Worm (Caenorhabditis elegans): ENCODE results near the gene asp-6.
A peak's percentile ranks its signal among the peaks of the same experiment; 100 is the strongest.

asp-6 gene

ce11 chrV:8251075-8251474, 17.7 kb downstream of the asp-6 start:
- TF ChIP-seq nhr-12 (tag; optimal IDR thresholded peaks at IDR 0.05) (no peak), nhr-129 (tag; optimal IDR thresholded peaks at IDR 0.05) (peak; percentile 18), lin-13 (GFP tag; optimal IDR thresholded peaks at IDR 0.05) (no peak), C34F6.9 (tag; optimal IDR thresholded peaks at IDR 0.05) (peak; percentile 16), sma-3 (GFP tag; optimal IDR thresholded peaks at IDR 0.05) (no peak), mdl-1 (tag; optimal IDR thresholded peaks at IDR 0.05) (no peak), elt-1 (tag; optimal IDR thresholded peaks at IDR 0.05) (no peak), egl-27 (tag; optimal IDR thresholded peaks at IDR 0.05) (no peak), nhr-21 (tag; optimal IDR thresholded peaks at IDR 0.05) (no peak), Y55F3AM.14 (GFP tag; optimal IDR thresholded peaks at IDR 0.05) (no peak), fos-1 (tag; optimal IDR thresholded peaks at IDR 0.05) (no peak), F13H6.1 (tag; optimal IDR thresholded peaks at IDR 0.05) (no peak), nhr-237 (tag; optimal IDR thresholded peaks at IDR 0.05) (no peak)

- TF ChIP-seq nhr-10 (tag; optimal IDR thresholded peaks at IDR 0.05): no peak
- no peak for TF ChIP-seq blmp-1 (tag; optimal IDR thresholded peaks at IDR 0.05; ENCODE audit: insufficient read depth)
- no peak for TF ChIP-seq R02D3.7 (tag; optimal IDR thresholded peaks at IDR 0.05)
- TF ChIP-seq mbf-1 (tag; optimal IDR thresholded peaks at IDR 0.05): no peak
- no peak for TF ChIP-seq alr-1 (tag; optimal IDR thresholded peaks at IDR 0.05)
- no peak for TF ChIP-seq dmd-4 (tag; optimal IDR thresholded peaks at IDR 0.05)
- TF ChIP-seq nhr-237 (tag; optimal IDR thresholded peaks at IDR 0.05): no peak
- TF ChIP-seq lin-13 (GFP tag; optimal IDR thresholded peaks at IDR 0.05): no peak
- TF ChIP-seq crh-2 (tag; optimal IDR thresholded peaks at IDR 0.05): no peak
- TF ChIP-seq mab-5 (tag; optimal IDR thresholded peaks at IDR 0.05): no peak
- TF ChIP-seq snpc-4 (tag; optimal IDR thresholded peaks at IDR 0.05): no peak
- no peak for TF ChIP-seq sma-3 (GFP tag; optimal IDR thresholded peaks at IDR 0.05)
- TF ChIP-seq nhr-129 (tag; optimal IDR thresholded peaks at IDR 0.05): no peak
- TF ChIP-seq aly-2 (tag; optimal IDR thresholded peaks at IDR 0.05): no peak
Observed at ce11 chrV:8250208-8250607, 18.5 kb downstream of the asp-6 start, which contains the start of gene C16D9.6. C16D9.6 (minus strand) TSS chrV:8250308.

DNA sequence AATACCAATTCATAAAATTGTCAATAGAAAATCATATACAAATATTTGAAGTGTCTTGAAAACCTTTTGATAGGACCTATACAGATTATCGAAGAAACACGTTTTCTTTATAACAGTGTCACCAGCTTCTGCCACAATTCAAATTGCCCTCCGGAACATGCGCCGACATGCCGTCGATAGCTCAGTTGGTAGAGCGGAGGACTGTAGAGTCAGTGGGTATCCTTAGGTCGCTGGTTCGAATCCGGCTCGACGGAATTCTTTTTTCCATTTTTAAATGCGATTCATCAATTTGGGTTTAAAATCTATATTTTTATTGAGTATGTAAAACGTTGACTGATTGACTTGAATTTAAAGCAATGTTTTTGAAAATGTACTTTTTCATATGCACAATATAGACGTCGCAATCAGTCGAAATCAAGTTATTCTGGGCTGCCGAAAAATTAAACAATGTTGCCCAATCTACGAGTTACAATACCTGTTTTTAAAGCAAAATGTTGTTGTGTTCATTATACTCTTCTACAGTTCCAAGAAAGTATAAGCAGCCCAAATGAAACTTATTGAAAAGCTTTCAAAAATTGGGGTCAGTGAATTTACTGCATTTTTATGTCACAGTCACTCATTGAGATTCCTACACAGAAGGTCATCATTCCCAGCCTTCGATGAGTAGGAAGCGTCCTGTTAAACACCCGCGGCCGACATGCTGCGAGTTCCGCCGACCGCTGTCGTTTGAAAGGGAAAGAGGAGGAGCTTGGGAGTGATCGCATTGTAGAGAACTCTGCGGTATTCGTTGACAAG, 21.2 kb downstream of the asp-6 start:
- TF ChIP-seq ceh-16 (tag; optimal IDR thresholded peaks at IDR 0.05) (peak; percentile 2), ztf-1 (GFP tag; conservative IDR thresholded peaks at IDR 0.05) (no peak), sma-3 (GFP tag; optimal IDR thresholded peaks at IDR 0.05) (peak; percentile 92), nhr-23 (tag; optimal IDR thresholded peaks at IDR 0.05) (no peak), F13H6.1 (tag; optimal IDR thresholded peaks at IDR 0.05) (peak; percentile 68), blmp-1 (tag; optimal IDR thresholded peaks at IDR 0.05; ENCODE audit: insufficient read depth) (no peak), mab-5 (tag; optimal IDR thresholded peaks at IDR 0.05) (peak; percentile 19), nhr-129 (tag; optimal IDR thresholded peaks at IDR 0.05) (peak; percentile 51), lin-11 (tag; optimal IDR thresholded peaks at IDR 0.05) (no peak), snpc-4 (tag; optimal IDR thresholded peaks at IDR 0.05) (peak; percentile 98), mbf-1 (tag; optimal IDR thresholded peaks at IDR 0.05) (no peak), ztf-11 (tag; optimal IDR thresholded peaks at IDR 0.05) (no peak), ztf-4 (tag; optimal IDR thresholded peaks at IDR 0.05) (peak; percentile 42), egl-27 (tag; optimal IDR thresholded peaks at IDR 0.05) (peak; percentile 61), gmeb-1 (tag; optimal IDR thresholded peaks at IDR 0.05) (peak; percentile 84), crh-2 (tag; optimal IDR thresholded peaks at IDR 0.05) (peak; percentile 78), dmd-4 (tag; optimal IDR thresholded peaks at IDR 0.05) (no peak), lsy-2 (tag; optimal IDR thresholded peaks at IDR 0.05) (peak; percentile 46 to 56), C34F6.9 (tag; optimal IDR thresholded peaks at IDR 0.05) (peak; percentile 23), ZK546.5 (tag; optimal IDR thresholded peaks at IDR 0.05) (no peak), lin-39 (tag; optimal IDR thresholded peaks at IDR 0.05) (no peak), lin-13 (GFP tag; optimal IDR thresholded peaks at IDR 0.05) (peak; percentile 65), sem-4 (tag; optimal IDR thresholded peaks at IDR 0.05) (peak; percentile 37), nhr-77 (tag; optimal IDR thresholded peaks at IDR 0.05) (peak; percentile 3), zag-1 (tag; optimal IDR thresholded peaks at IDR 0.05) (no peak), unc-55 (GFP tag; optimal IDR thresholded peaks at IDR 0.05) (peak; percentile 10), mdl-1 (tag; optimal IDR thresholded peaks at IDR 0.05) (peak; percentile 17 to 42), unc-62 (GFP tag; optimal IDR thresholded peaks at IDR 0.05) (peak; percentile 3), fos-1 (tag; optimal IDR thresholded peaks at IDR 0.05) (peak; percentile 82), nhr-21 (tag; optimal IDR thresholded peaks at IDR 0.05) (peak; percentile 77), ama-1 (optimal IDR thresholded peaks at IDR 0.05) (peak; percentile 97), nhr-237 (tag; optimal IDR thresholded peaks at IDR 0.05) (peak; percentile 30), sma-9 (GFP tag; optimal IDR thresholded peaks at IDR 0.05) (peak; percentile 85), sma-9 (tag; optimal IDR thresholded peaks at IDR 0.05) (no peak), R02D3.7 (tag; optimal IDR thresholded peaks at IDR 0.05) (no peak), nhr-6 (tag; optimal IDR thresholded peaks at IDR 0.05) (no peak), nhr-25 (tag; optimal IDR thresholded peaks at IDR 0.05) (peak; percentile 61)
